Worm (Caenorhabditis elegans) whole organism, mixed stage, embryonic: ENCODE results near the gene F49H6.17.

ENCODE experiments used
- blmp-1 ChIP-seq: fragments of 150-350 bp; optimal IDR thresholded peaks from 2 replicates; lab custom pipeline; 2014; ENCODE audit warnings: missing biosample characterization, missing genetic modification characterization
- ceh-43 ChIP-seq: fragments of 200-800 bp; sonication (Bioruptor generic); optimal IDR thresholded peaks from 2 replicates; lab custom pipeline; 2018; ENCODE audit warnings: mild to moderate bottlenecking, missing genetic modification characterization, moderate library complexity, missing compliant biosample characterization
- ces-1 ChIP-seq: fragments of 150-350 bp; optimal IDR thresholded peaks from 2 replicates; lab custom pipeline; 2014; ENCODE audit warnings: missing biosample characterization, missing genetic modification reagents, missing genetic modification characterization
- cnd-1 ChIP-seq: fragments of 200-800 bp; sonication (Bioruptor generic); optimal IDR thresholded peaks from 2 replicates; lab custom pipeline; 2018; ENCODE audit warnings: mild to moderate bottlenecking, missing genetic modification characterization, missing compliant biosample characterization
- elt-1 ChIP-seq: sonication (generic microtip); optimal IDR thresholded peaks from 2 replicates; lab custom pipeline; 2017; ENCODE audit warnings: missing genetic modification characterization, mild to moderate bottlenecking, missing compliant biosample characterization, antibody characterized with exemption, moderate library complexity, borderline replicate concordance; ENCODE audit not compliant: insufficient read depth
- elt-3 ChIP-seq: fragments of 150-350 bp; optimal IDR thresholded peaks from 2 replicates; lab custom pipeline; 2014; ENCODE audit warnings: missing biosample characterization, missing genetic modification characterization
- mab-5 ChIP-seq: fragments of 150-350 bp; optimal IDR thresholded peaks from 2 replicates; lab custom pipeline; 2014; ENCODE audit warnings: missing biosample characterization, missing genetic modification characterization
- nhr-12 ChIP-seq: fragments of 150-350 bp; optimal IDR thresholded peaks from 2 replicates; lab custom pipeline; 2014; ENCODE audit warnings: missing biosample characterization, missing genetic modification characterization
- nhr-28 ChIP-seq: fragments of 150-350 bp; optimal IDR thresholded peaks from 2 replicates; lab custom pipeline; 2014; ENCODE audit warnings: missing biosample characterization, missing genetic modification characterization
- nhr-76 ChIP-seq: sonication (generic microtip); optimal IDR thresholded peaks from 2 replicates; lab custom pipeline; 2017; ENCODE audit warnings: missing biosample characterization, missing genetic modification characterization
- pha-4 ChIP-seq: fragments of 150-350 bp; optimal IDR thresholded peaks from 2 replicates; lab custom pipeline; 2018; ENCODE audit warnings: missing biosample characterization, missing genetic modification reagents, missing genetic modification characterization
- snpc-4 ChIP-seq: fragments of 150-350 bp; optimal IDR thresholded peaks from 2 replicates; lab custom pipeline; 2014; ENCODE audit warnings: missing biosample characterization, missing genetic modification characterization
- unc-62 ChIP-seq: fragments of 150-350 bp; optimal IDR thresholded peaks from 2 replicates; lab custom pipeline; 2014; ENCODE audit warnings: missing biosample characterization, missing genetic modification reagents, missing genetic modification characterization
- ztf-11 ChIP-seq: fragments of 150-350 bp; optimal IDR thresholded peaks from 2 replicates; lab custom pipeline; 2014; ENCODE audit warnings: missing biosample characterization, missing genetic modification characterization

DNA sequence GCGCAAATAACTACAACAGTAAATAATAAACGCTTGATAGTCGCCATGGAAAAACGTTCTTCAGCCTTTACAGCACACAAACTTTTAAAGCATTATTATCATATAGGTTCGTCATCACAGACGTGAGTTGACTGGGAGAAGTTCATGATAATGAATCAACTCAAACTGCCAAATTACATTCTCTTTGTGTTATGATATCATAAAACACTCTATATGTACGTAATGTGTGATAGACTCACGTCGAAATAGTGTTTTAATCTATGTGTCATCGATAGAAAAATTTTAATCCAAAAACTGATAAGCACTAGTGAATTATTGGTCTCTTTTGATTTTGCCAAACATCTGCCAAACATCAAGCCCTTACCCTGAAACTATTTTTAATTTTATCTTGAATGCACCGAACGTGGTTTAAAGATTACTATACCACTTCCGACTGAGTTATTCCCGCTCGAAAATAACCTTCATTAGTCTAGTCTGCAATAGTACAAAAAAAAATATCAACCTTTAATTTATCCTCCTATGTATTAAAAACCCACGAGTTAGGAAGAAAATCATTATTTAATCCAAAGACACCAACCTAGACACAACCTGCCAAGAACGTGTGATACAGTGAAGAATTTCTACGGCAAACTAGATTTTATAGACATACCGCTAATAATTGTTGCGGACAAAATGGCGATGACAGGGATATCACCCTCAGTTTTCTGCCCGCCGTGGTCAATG is 10.3 kb upstream of the F49H6.17 start, which contains the start of the genes clc-12 and clec-240:
- no peak for TF ChIP-seq blmp-1
- TF ChIP-seq unc-62 = no peak
- no peak for TF ChIP-seq nhr-28 (tag; lab: Kevin White, UChicago)
- no peak for TF ChIP-seq ces-1 (GFP tag; lab: Kevin White, UChicago)
- no peak for TF ChIP-seq pha-4 (tag; lab: Kevin White, UChicago)
- TF ChIP-seq snpc-4 (tag; lab: Kevin White, UChicago) = no peak
- no peak for TF ChIP-seq ceh-43
- TF ChIP-seq nhr-76 (tag; lab: Kevin White, UChicago) = no peak
- no peak for TF ChIP-seq ztf-11 (tag; lab: Kevin White, UChicago)
- no peak for TF ChIP-seq nhr-12 (tag; lab: Kevin White, UChicago)
- TF ChIP-seq cnd-1 (tag; lab: Kevin White, UChicago) = no peak
- TF ChIP-seq elt-1 (tag; lab: Kevin White, UChicago) = no peak
- TF ChIP-seq mab-5 = no peak
- TF ChIP-seq elt-3 (tag; lab: Kevin White, UChicago) = no peak
